Fruit fly (Drosophila melanogaster) whole organism, embryonic: ENCODE results near the gene Piezo.

Source experiments
- Adf1 ChIP-seq: fragments of 200-800 bp; sonication (Bioruptor generic); IDR thresholded peaks from 2 replicates; pipeline ENCODE4 v1.3.6; 2022; ENCODE audit warnings: missing biosample characterization, missing genetic modification characterization
- Bgb ChIP-seq: fragments of 200-800 bp; sonication (Bioruptor generic); IDR thresholded peaks from 2 replicates; pipeline ENCODE4 v1.3.6; 2022; ENCODE audit warnings: missing biosample characterization, missing genetic modification characterization; ENCODE audit not compliant: partially characterized antibody
- Blimp-1 ChIP-seq: fragments of 200-800 bp; sonication (Bioruptor generic); optimal IDR thresholded peaks from 3 replicates; lab custom pipeline; 2018; ENCODE audit warnings: missing biosample characterization, missing genetic modification characterization, mild to moderate bottlenecking, moderate library complexity, missing genetic modification reagents
- CG10543 ChIP-seq: fragments of 200-800 bp; sonication (Bioruptor generic); optimal IDR thresholded peaks from 3 replicates; lab custom pipeline; 2017; ENCODE audit warnings: missing biosample characterization, mild to moderate bottlenecking, missing genetic modification characterization, moderate library complexity
- CG10565 ChIP-seq: fragments of 200-800 bp; sonication (Bioruptor generic); optimal IDR thresholded peaks from 3 replicates; lab custom pipeline; 2016; ENCODE audit warnings: missing biosample characterization, mild to moderate bottlenecking, missing genetic modification characterization
- CG11093 ChIP-seq: fragments of 200-800 bp; sonication (Bioruptor generic); IDR thresholded peaks from 3 replicates; pipeline ENCODE4 v1.3.6; 2022; ENCODE audit warnings: missing biosample characterization, missing genetic modification characterization
- CG14014 ChIP-seq: fragments of 200-800 bp; sonication (Bioruptor generic); IDR thresholded peaks from 2 replicates; pipeline ENCODE4 v1.3.6; 2022; ENCODE audit warnings: missing biosample characterization, missing genetic modification characterization
- CG15073 ChIP-seq: fragments of 200-800 bp; sonication (Bioruptor generic); optimal IDR thresholded peaks from 2 replicates; lab custom pipeline; 2016; ENCODE audit warnings: missing biosample characterization, missing genetic modification characterization
- CG16815 ChIP-seq: fragments of 200-800 bp; sonication (Bioruptor generic); optimal IDR thresholded peaks from 3 replicates; lab custom pipeline; 2017; ENCODE audit warnings: missing biosample characterization, mild to moderate bottlenecking, missing genetic modification characterization
- CG2875 ChIP-seq: fragments of 200-800 bp; sonication (Bioruptor generic); optimal IDR thresholded peaks from 2 replicates; lab custom pipeline; 2017; ENCODE audit warnings: missing biosample characterization, mild to moderate bottlenecking, missing genetic modification characterization, missing genetic modification reagents
- CG2889 ChIP-seq: fragments of 200-800 bp; sonication (Bioruptor generic); IDR thresholded peaks from 3 replicates; pipeline ENCODE4 v1.3.6; 2022; ENCODE audit warnings: missing biosample characterization, missing genetic modification characterization
- CG30403 ChIP-seq: fragments of 200-800 bp; sonication (Bioruptor generic); optimal IDR thresholded peaks from 3 replicates; lab custom pipeline; 2016; ENCODE audit warnings: missing biosample characterization, missing genetic modification characterization
- CG3838 ChIP-seq: fragments of 200-800 bp; sonication (Bioruptor generic); optimal IDR thresholded peaks from 3 replicates; lab custom pipeline; 2016; ENCODE audit warnings: missing biosample characterization, missing genetic modification characterization
- CG6175 ChIP-seq: fragments of 200-800 bp; sonication (Bioruptor generic); IDR thresholded peaks from 3 replicates; pipeline ENCODE4 v1.3.6; 2022; ENCODE audit warnings: missing biosample characterization, missing genetic modification characterization
- CG6254 ChIP-seq: fragments of 200-800 bp; sonication (Bioruptor generic); optimal IDR thresholded peaks from 3 replicates; lab custom pipeline; 2017; ENCODE audit warnings: mild to moderate bottlenecking, missing biosample characterization, missing genetic modification reagents, missing genetic modification characterization
- CG6654 ChIP-seq: fragments of 200-800 bp; sonication (Bioruptor generic); optimal IDR thresholded peaks from 2 replicates; lab custom pipeline; 2017; ENCODE audit warnings: missing biosample characterization, mild to moderate bottlenecking, missing genetic modification characterization
- CG7786 ChIP-seq: fragments of 200-800 bp; sonication (Bioruptor generic); optimal IDR thresholded peaks from 2 replicates; lab custom pipeline; 2016; ENCODE audit warnings: missing biosample characterization, missing genetic modification characterization
- CG7839 ChIP-seq: fragments of 200-800 bp; sonication (Bioruptor generic); optimal IDR thresholded peaks from 3 replicates; lab custom pipeline; 2018; ENCODE audit warnings: missing biosample characterization, mild to moderate bottlenecking, missing genetic modification characterization, moderate library complexity
- CG9609 ChIP-seq: fragments of 200-800 bp; sonication (Bioruptor generic); optimal IDR thresholded peaks from 3 replicates; lab custom pipeline; 2016; ENCODE audit warnings: missing biosample characterization, missing genetic modification characterization
- CG9797 ChIP-seq: fragments of 200-800 bp; sonication (Bioruptor generic); optimal IDR thresholded peaks from 3 replicates; lab custom pipeline; 2018; ENCODE audit warnings: missing biosample characterization, mild to moderate bottlenecking, missing genetic modification characterization
- ERR ChIP-seq: fragments of 200-800 bp; sonication (Bioruptor generic); optimal IDR thresholded peaks from 2 replicates; lab custom pipeline; 2016; ENCODE audit warnings: missing biosample characterization, missing genetic modification characterization
- Ets97D ChIP-seq: fragments of 200-800 bp; sonication (Bioruptor generic); optimal IDR thresholded peaks from 3 replicates; lab custom pipeline; 2016; ENCODE audit warnings: missing biosample characterization, missing genetic modification characterization
- HLHmδ ChIP-seq: fragments of 200-800 bp; sonication (Bioruptor generic); optimal IDR thresholded peaks from 2 replicates; lab custom pipeline; 2018; ENCODE audit warnings: missing biosample characterization, mild to moderate bottlenecking, missing genetic modification characterization, moderate library complexity
- Hmr ChIP-seq: fragments of 200-800 bp; sonication (Bioruptor generic); optimal IDR thresholded peaks from 3 replicates; lab custom pipeline; 2017; ENCODE audit warnings: mild to moderate bottlenecking, missing biosample characterization, missing genetic modification reagents, missing genetic modification characterization
- Myb ChIP-seq: fragments of 200-800 bp; sonication (Bioruptor generic); optimal IDR thresholded peaks from 2 replicates; lab custom pipeline; 2016; ENCODE audit warnings: missing biosample characterization, missing genetic modification characterization
- Neu2 ChIP-seq: fragments of 200-800 bp; sonication (Bioruptor generic); optimal IDR thresholded peaks from 3 replicates; lab custom pipeline; 2016; ENCODE audit warnings: missing biosample characterization, missing genetic modification characterization, borderline replicate concordance
- PHDP ChIP-seq: fragments of 200-800 bp; sonication (Bioruptor generic); optimal IDR thresholded peaks from 3 replicates; lab custom pipeline; 2018; ENCODE audit warnings: missing biosample characterization, mild to moderate bottlenecking, missing genetic modification characterization, moderate library complexity
- Sox102F ChIP-seq: fragments of 200-800 bp; sonication (Bioruptor generic); optimal IDR thresholded peaks from 2 replicates; lab custom pipeline; 2018; ENCODE audit warnings: missing biosample characterization, mild to moderate bottlenecking, missing genetic modification characterization, moderate library complexity
- Tbp ChIP-seq: fragments of >200 bp; optimal IDR thresholded peaks from 2 replicates; lab custom pipeline; 2018; ENCODE audit warnings: missing biosample characterization, missing genetic modification characterization
- az2 ChIP-seq: fragments of 200-800 bp; sonication (Bioruptor generic); optimal IDR thresholded peaks from 3 replicates; lab custom pipeline; 2016; ENCODE audit warnings: missing biosample characterization, missing genetic modification characterization
- bab2 ChIP-seq: fragments of 200-800 bp; sonication (Bioruptor generic); optimal IDR thresholded peaks from 2 replicates; lab custom pipeline; 2016; ENCODE audit warnings: missing biosample characterization, missing genetic modification characterization
- bbx ChIP-seq: fragments of 200-800 bp; sonication (Bioruptor generic); IDR thresholded peaks from 2 replicates; pipeline ENCODE4 v1.3.6; 2022; ENCODE audit warnings: missing biosample characterization, missing genetic modification characterization; ENCODE audit not compliant: partially characterized antibody
- cad ChIP-seq: fragments of >200 bp; optimal IDR thresholded peaks from 2 replicates; lab custom pipeline; 2017; ENCODE audit warnings: missing biosample characterization, missing genetic modification characterization
- chif ChIP-seq, 2 experiments: fragments of 200-800 bp; sonication (Bioruptor generic); optimal IDR thresholded peaks; 3 replicates each; lab custom pipeline; 2016; ENCODE audit warnings: missing biosample characterization in 2 of 2, missing genetic modification characterization in 2 of 2
- crc ChIP-seq: fragments of 200-800 bp; sonication (Bioruptor generic); optimal IDR thresholded peaks from 2 replicates; lab custom pipeline; 2016; ENCODE audit warnings: missing biosample characterization, missing genetic modification characterization
- ems ChIP-seq: fragments of 200-800 bp; sonication (Bioruptor generic); optimal IDR thresholded peaks from 3 replicates; lab custom pipeline; 2016; ENCODE audit warnings: missing biosample characterization, missing genetic modification characterization
- fd64A ChIP-seq: fragments of 200-800 bp; sonication (Bioruptor generic); optimal IDR thresholded peaks from 3 replicates; lab custom pipeline; 2018; ENCODE audit warnings: missing biosample characterization, mild to moderate bottlenecking, missing genetic modification characterization
- fu2 ChIP-seq: fragments of 200-800 bp; sonication (Bioruptor generic); optimal IDR thresholded peaks from 2 replicates; lab custom pipeline; 2016; ENCODE audit warnings: missing biosample characterization, missing genetic modification characterization
- grau ChIP-seq: fragments of 200-800 bp; optimal IDR thresholded peaks from 3 replicates; lab custom pipeline; 2019; ENCODE audit warnings: missing biosample characterization, mild to moderate bottlenecking, missing genetic modification characterization, moderate library complexity
- gsb-n ChIP-seq: fragments of 200-800 bp; sonication (Bioruptor generic); optimal IDR thresholded peaks from 3 replicates; lab custom pipeline; 2018; ENCODE audit warnings: missing biosample characterization, mild to moderate bottlenecking, missing genetic modification characterization
- lab ChIP-seq: fragments of 200-800 bp; sonication (Bioruptor generic); optimal IDR thresholded peaks from 3 replicates; lab custom pipeline; 2017; ENCODE audit warnings: missing biosample characterization, missing genetic modification characterization, mild to moderate bottlenecking, moderate library complexity, missing genetic modification reagents
- lola ChIP-seq, 3 experiments: fragments of >200 bp in 2 of 3; fragments of 200-800 bp in 1 of 3; sonication (Bioruptor generic) in 1 of 3; optimal IDR thresholded peaks; 2 replicates each; lab custom pipeline; 2017 to 2019; ENCODE audit warnings: missing biosample characterization in 3 of 3, missing genetic modification characterization in 3 of 3, mild to moderate bottlenecking in 1 of 3, moderate library complexity in 1 of 3
- onecut ChIP-seq: fragments of 200-800 bp; sonication (Bioruptor generic); IDR thresholded peaks from 2 replicates; pipeline ENCODE4 v1.3.6; 2022; ENCODE audit warnings: missing biosample characterization, missing genetic modification characterization
- pan ChIP-seq, 4 experiments: fragments of >200 bp in 3 of 4; fragments of 200-800 bp in 1 of 4; sonication (Bioruptor generic) in 1 of 4; optimal IDR thresholded peaks in 3 of 4; IDR thresholded peaks in 1 of 4; 2 replicates each; pipeline versions ENCODE4 v1.3.6 to Lab custom; 2017 to 2022; ENCODE audit warnings: missing biosample characterization in 2 of 4, missing genetic modification characterization in 2 of 4, mixed read lengths in 1 of 4
- rib ChIP-seq: fragments of 200-800 bp; sonication (Bioruptor generic); IDR thresholded peaks from 2 replicates; pipeline ENCODE4 v1.3.6; 2022; ENCODE audit warnings: missing biosample characterization, missing genetic modification characterization
- sr ChIP-seq: fragments of 200-800 bp; sonication (Bioruptor generic); IDR thresholded peaks from 3 replicates; pipeline ENCODE4 v1.3.6; 2022; ENCODE audit warnings: missing biosample characterization, missing genetic modification characterization
- tll ChIP-seq, 2 experiments: fragments of 200-800 bp in 1 of 2; fragments of >200 bp in 1 of 2; sonication (Bioruptor generic) in 1 of 2; optimal IDR thresholded peaks; 2 replicates each; lab custom pipeline; 2017 to 2019; ENCODE audit warnings: missing biosample characterization in 2 of 2, missing genetic modification characterization in 2 of 2, mild to moderate bottlenecking in 1 of 2, moderate library complexity in 1 of 2
- z ChIP-seq: fragments of 200-800 bp; sonication (Bioruptor generic); IDR thresholded peaks from 3 replicates; pipeline ENCODE4 v1.3.6; 2022; ENCODE audit warnings: missing biosample characterization, missing genetic modification characterization
- zf30C ChIP-seq: fragments of 200-800 bp; sonication (Bioruptor generic); optimal IDR thresholded peaks from 3 replicates; lab custom pipeline; 2018; ENCODE audit warnings: missing biosample characterization, mild to moderate bottlenecking, missing genetic modification characterization

Gene Piezo

dm6 chr2L:8159498-8159897 lies 3.4 kb upstream of the Piezo start, which contains the start of the genes PAPLA1 and Rbsn-5 (continued):
- TF ChIP-seq CG11093 (peak; percentile 88), CG6654 (GFP tag; lab: Kevin White, UChicago) (peak; percentile 78), CG9797 (GFP tag; lab: Kevin White, UChicago) (peak; percentile 31), Ets97D (peak; percentile 94), z (peak; percentile 50; the same call in 1 of the 3 replicates), zf30C (GFP tag; lab: Kevin White, UChicago) (no peak), fd64A (GFP tag; lab: Kevin White, UChicago) (peak; percentile 37), CG7786 (GFP tag; lab: Kevin White, UChicago) (peak; percentile 93), fu2 (GFP tag; lab: Kevin White, UChicago) (peak; percentile 95), tll (GFP tag; optimal IDR thresholded peaks at IDR 0.05; lab: Kevin White, UChicago) (no peak), CG9609 (GFP tag; lab: Kevin White, UChicago) (peak; percentile 96), CG2889 (GFP tag; lab: Robert Waterston, UW) (peak; percentile 93), Tbp (GFP tag; lab: Kevin White, UChicago) (no peak), Neu2 (GFP tag; lab: Kevin White, UChicago) (peak; percentile 63), rib (GFP tag; lab: Robert Waterston, UW) (peak; percentile 82), ERR (GFP tag; lab: Kevin White, UChicago) (peak; percentile 90), Bgb (peak; percentile 15; the same call in 1 of the 2 replicates), onecut (GFP tag; lab: Robert Waterston, UW) (peak; percentile 74), Hmr (GFP tag; lab: Kevin White, UChicago) (peak; percentile 93), CG16815 (GFP tag; lab: Kevin White, UChicago) (peak; percentile 85), Sox102F (GFP tag; lab: Kevin White, UChicago) (peak; percentile 95), lola (GFP tag; optimal IDR thresholded peaks at IDR 0.05; lab: Kevin White, UChicago) (peak in 1 of 3 experiments; percentile 87), cad (no peak), CG6254 (GFP tag; lab: Kevin White, UChicago) (peak; percentile 64), CG2875 (GFP tag; lab: Kevin White, UChicago) (peak; percentile 80), sr (peak; percentile 26; the same call in 1 of the 3 replicates), CG7839 (tag; lab: Kevin White, UChicago) (peak; percentile 94), PHDP (tag; lab: Kevin White, UChicago) (peak; percentile 94), lab (GFP tag; lab: Kevin White, UChicago) (peak; percentile 95), CG6175 (peak; percentile 79), pan (optimal IDR thresholded peaks at IDR 0.05; lab: Kevin White, UChicago) (no peak), pan (GFP tag; optimal IDR thresholded peaks at IDR 0.05 in 1 of 2, IDR thresholded peaks at IDR 0.05 in 1 of 2) (peak in 1 of 2 experiments; percentile 95), CG3838 (GFP tag; lab: Kevin White, UChicago) (peak; percentile 75), bbx (no peak), ems (peak; percentile 95), gsb-n (tag; lab: Kevin White, UChicago) (peak; percentile 84), CG14014 (peak; percentile 93), HLHmδ (GFP tag; lab: Kevin White, UChicago) (no peak), Blimp-1 (GFP tag; lab: Kevin White, UChicago) (peak; percentile 90), Myb (GFP tag; lab: Kevin White, UChicago) (peak; percentile 85), CG10565 (GFP tag; lab: Kevin White, UChicago) (peak; percentile 74), chif (GFP tag; optimal IDR thresholded peaks at IDR 0.05; lab: Kevin White, UChicago) (peak; percentile 95), crc (GFP tag; lab: Kevin White, UChicago) (peak; percentile 92), grau (tag; lab: Kevin White, UChicago) (peak; percentile 91), CG10543 (peak; percentile 94), Adf1 (GFP tag; lab: Robert Waterston, UW) (peak; percentile 64), bab2 (peak; percentile 97), CG15073 (peak; percentile 49), az2 (GFP tag; lab: Kevin White, UChicago) (peak; percentile 94), CG30403 (GFP tag; lab: Kevin White, UChicago) (peak; percentile 97)
